Worm (Caenorhabditis elegans): ENCODE measurements around the gene herd-1.

DNA sequence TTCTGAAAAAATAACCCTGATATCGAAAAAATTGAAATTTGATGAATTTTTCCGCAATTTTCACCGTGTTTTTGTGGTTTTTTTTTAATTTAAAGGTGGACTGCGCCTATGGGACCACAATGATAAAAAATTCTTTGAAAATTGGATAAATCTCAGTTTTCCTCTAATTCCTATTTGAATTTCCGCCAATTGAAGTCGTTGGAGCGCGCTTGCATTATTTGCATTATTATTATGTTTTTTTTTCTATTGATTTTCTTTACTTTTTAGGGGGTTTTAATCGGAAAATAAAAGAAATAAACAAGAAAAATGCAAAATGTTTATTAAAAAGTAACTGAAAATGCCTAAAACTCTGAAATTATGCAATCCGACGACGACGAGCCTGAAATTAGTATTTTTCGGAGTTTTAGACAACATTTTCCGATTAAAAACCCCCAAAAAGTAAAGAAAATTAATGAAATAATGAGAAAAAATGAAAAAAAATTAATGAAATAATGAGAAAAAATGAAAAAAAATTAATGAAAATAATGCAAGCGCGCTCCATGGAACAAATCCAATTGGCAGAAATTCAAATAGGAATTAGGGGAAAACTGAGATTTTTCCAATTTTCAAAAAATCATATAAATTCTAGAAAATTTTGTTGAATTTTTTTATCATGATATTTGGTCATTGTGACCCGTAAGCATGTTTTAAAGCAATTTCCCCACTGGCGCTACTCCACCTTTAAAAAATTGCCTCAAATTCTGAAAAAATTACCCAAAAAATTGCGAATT, 40.5 kb upstream of the herd-1 start:
- TF ChIP-seq fkh-10 (GFP tag; optimal IDR thresholded peaks at IDR 0.05) (no peak), fos-1 (tag; optimal IDR thresholded peaks at IDR 0.05) (no peak), ceh-82 (tag; optimal IDR thresholded peaks at IDR 0.05) (no peak), egl-27 (tag; optimal IDR thresholded peaks at IDR 0.05) (no peak), F16B12.6 (tag; optimal IDR thresholded peaks at IDR 0.05) (no peak), elt-3 (tag; optimal IDR thresholded peaks at IDR 0.05) (no peak), unc-62 (GFP tag; optimal IDR thresholded peaks at IDR 0.05) (no peak), ztf-11 (tag; optimal IDR thresholded peaks at IDR 0.05) (no peak), aly-2 (tag; optimal IDR thresholded peaks at IDR 0.05) (no peak), ama-1 (optimal IDR thresholded peaks at IDR 0.05) (no peak), elt-2 (tag; optimal IDR thresholded peaks at IDR 0.05) (no peak), lin-15B (tag; optimal IDR thresholded peaks at IDR 0.05) (no peak), vab-15 (tag; optimal IDR thresholded peaks at IDR 0.05) (no peak)
